Worm (Caenorhabditis elegans): ENCODE results near the gene brc-1.
A peak's percentile ranks its signal among the peaks of the same experiment; 100 is the strongest.

brc-1 gene

ce11 chrIII:3819579-3819978 lies 43.2 kb downstream of the brc-1 start, which contains the start of gene dpy-27:
Gene dpy-27 (minus strand): TSS chrIII:3819679.
- TF ChIP-seq che-1 (tag; optimal IDR thresholded peaks at IDR 0.05) (no peak), ama-1 (optimal IDR thresholded peaks at IDR 0.05) (no peak), dve-1 (tag; optimal IDR thresholded peaks at IDR 0.05) (no peak), mec-3 (tag; optimal IDR thresholded peaks at IDR 0.05; ENCODE audit: borderline replicate concordance) (no peak), unc-55 (GFP tag; optimal IDR thresholded peaks at IDR 0.05) (no peak), odd-2 (tag; optimal IDR thresholded peaks at IDR 0.05) (no peak)

ce11 chrIII:3814421-3814820 lies 48.3 kb downstream of the brc-1 start:
- TF ChIP-seq eyg-1 (tag; optimal IDR thresholded peaks at IDR 0.05) (no peak), odd-2 (tag; optimal IDR thresholded peaks at IDR 0.05) (no peak), ahr-1 (tag; optimal IDR thresholded peaks at IDR 0.05) (no peak), ceh-48 (tag; optimal IDR thresholded peaks at IDR 0.05) (no peak), unc-3 (GFP tag; conservative IDR thresholded peaks at IDR 0.05) (no peak), unc-3 (tag; optimal IDR thresholded peaks at IDR 0.05) (no peak), tbx-7 (tag; optimal IDR thresholded peaks at IDR 0.05) (no peak), lim-6 (tag; optimal IDR thresholded peaks at IDR 0.05) (no peak), sox-4 (tag; optimal IDR thresholded peaks at IDR 0.05) (no peak), fkh-6 (tag; optimal IDR thresholded peaks at IDR 0.05) (no peak), elt-2 (tag; optimal IDR thresholded peaks at IDR 0.05) (no peak), ceh-14 (tag; optimal IDR thresholded peaks at IDR 0.05) (no peak), K02D7.2 (tag; optimal IDR thresholded peaks at IDR 0.05) (no peak), F13H6.1 (tag; optimal IDR thresholded peaks at IDR 0.05) (no peak), ceh-18 (tag; optimal IDR thresholded peaks at IDR 0.05) (no peak), ets-4 (tag; optimal IDR thresholded peaks at IDR 0.05) (no peak), T23F11.4 (GFP tag; optimal IDR thresholded peaks at IDR 0.05) (no peak), ceh-6 (GFP tag; optimal IDR thresholded peaks at IDR 0.05) (no peak)

ce11 chrIII:3812369-3812993 lies 50.3 kb downstream of the brc-1 start:
- TF ChIP-seq Y22D7AL.16 (tag; optimal IDR thresholded peaks at IDR 0.05) (no peak), gmeb-2 (tag; optimal IDR thresholded peaks at IDR 0.05) (peak; percentile 3), fax-1 (tag; optimal IDR thresholded peaks at IDR 0.05) (no peak), fkh-10 (GFP tag; optimal IDR thresholded peaks at IDR 0.05) (no peak), ceh-19 (GFP tag; optimal IDR thresholded peaks at IDR 0.05) (no peak)

- TF ChIP-seq tbx-7 (tag; optimal IDR thresholded peaks at IDR 0.05) (no peak), ama-1 (optimal IDR thresholded peaks at IDR 0.05) (peak; percentile 7), fkh-6 (tag; optimal IDR thresholded peaks at IDR 0.05) (no peak)
Measured at ce11 chrIII:3811375-3811924, 51.3 kb downstream of the brc-1 start.

ce11 chrIII:3809008-3809407 lies 53.8 kb downstream of the brc-1 start, which contains the start of gene toh-1:
Gene toh-1 (minus strand): TSS chrIII:3809030.
- TF ChIP-seq fax-1 (tag; optimal IDR thresholded peaks at IDR 0.05), result no peak

ce11 chrIII:3807590-3807989 lies 55.2 kb downstream of the brc-1 start:
- TF ChIP-seq nhr-232 (tag; optimal IDR thresholded peaks at IDR 0.05) (no peak), C08G9.2 (tag; optimal IDR thresholded peaks at IDR 0.05) (no peak), che-1 (tag; optimal IDR thresholded peaks at IDR 0.05) (no peak), pha-4 (tag; optimal IDR thresholded peaks at IDR 0.05) (no peak), K02D7.2 (tag; optimal IDR thresholded peaks at IDR 0.05) (no peak), lin-11 (tag; optimal IDR thresholded peaks at IDR 0.05) (no peak), lim-6 (tag; optimal IDR thresholded peaks at IDR 0.05) (no peak), ahr-1 (tag; optimal IDR thresholded peaks at IDR 0.05) (no peak), tbx-7 (tag; optimal IDR thresholded peaks at IDR 0.05) (no peak), pat-9 (tag; optimal IDR thresholded peaks at IDR 0.05) (no peak), unc-86 (tag; optimal IDR thresholded peaks at IDR 0.05) (no peak), nhr-11 (tag; optimal IDR thresholded peaks at IDR 0.05) (no peak), fkh-6 (tag; optimal IDR thresholded peaks at IDR 0.05) (no peak), hlh-8 (tag; optimal IDR thresholded peaks at IDR 0.05) (no peak)

Measured in whole organism, late embryonic.